Fruit fly (Drosophila melanogaster) whole organism, embryonic: ENCODE measurements around the gene lama.

Source experiments
- Asciz ChIP-seq: fragments of 200-800 bp; sonication (Bioruptor generic); optimal IDR thresholded peaks from 2 replicates; lab custom pipeline; 2017; ENCODE audit warnings: missing biosample characterization, mild to moderate bottlenecking, missing genetic modification characterization, missing genetic modification reagents
- Awh ChIP-seq: fragments of 200-800 bp; sonication (Bioruptor generic); IDR thresholded peaks from 2 replicates; pipeline ENCODE4, ENCODE4 v1.3.6; 2022; ENCODE audit warnings: missing biosample characterization, missing genetic modification characterization
- BEAF-32 ChIP-seq: fragments of 200-800 bp; sonication (Bioruptor generic); optimal IDR thresholded peaks from 3 replicates; lab custom pipeline; 2017; ENCODE audit warnings: missing biosample characterization, missing genetic modification characterization, mild to moderate bottlenecking, moderate library complexity, missing genetic modification reagents
- CG10267 ChIP-seq: fragments of 200-800 bp; sonication (Bioruptor generic); optimal IDR thresholded peaks from 2 replicates; lab custom pipeline; 2018; ENCODE audit warnings: missing biosample characterization, mild to moderate bottlenecking, missing genetic modification characterization, moderate library complexity
- CG11504 ChIP-seq: fragments of 200-800 bp; sonication (Bioruptor generic); optimal IDR thresholded peaks from 3 replicates; lab custom pipeline; 2019; ENCODE audit warnings: missing biosample characterization, mild to moderate bottlenecking, missing genetic modification characterization, moderate library complexity
- CG11695 ChIP-seq: fragments of 200-800 bp; sonication (Bioruptor generic); IDR thresholded peaks from 3 replicates; pipeline ENCODE4 v1.3.6; 2022; ENCODE audit warnings: missing biosample characterization, missing genetic modification characterization
- CG15696 ChIP-seq: fragments of 200-800 bp; sonication (Bioruptor generic); optimal IDR thresholded peaks from 2 replicates; lab custom pipeline; 2019; ENCODE audit warnings: missing biosample characterization, mild to moderate bottlenecking, missing genetic modification characterization, moderate library complexity
- CG17912 ChIP-seq: fragments of 200-800 bp; sonication (Bioruptor generic); optimal IDR thresholded peaks from 2 replicates; lab custom pipeline; 2018; ENCODE audit warnings: missing biosample characterization, mild to moderate bottlenecking, missing genetic modification characterization
- CG2116 ChIP-seq: fragments of 200-800 bp; sonication (Bioruptor generic); optimal IDR thresholded peaks from 3 replicates; lab custom pipeline; 2018; ENCODE audit warnings: missing biosample characterization, mild to moderate bottlenecking, missing genetic modification characterization
- CG2678 ChIP-seq: fragments of 200-800 bp; sonication (Bioruptor generic); optimal IDR thresholded peaks from 3 replicates; lab custom pipeline; 2019; ENCODE audit warnings: missing biosample characterization, mild to moderate bottlenecking, missing genetic modification characterization, moderate library complexity
- CG31224 ChIP-seq: fragments of 200-800 bp; sonication (Bioruptor generic); IDR thresholded peaks from 2 replicates; pipeline ENCODE4 v1.3.6; 2022; ENCODE audit warnings: missing biosample characterization, missing genetic modification characterization
- CG3726 ChIP-seq: fragments of 200-800 bp; sonication (Bioruptor generic); IDR thresholded peaks from 3 replicates; pipeline ENCODE4, ENCODE4 v1.3.6; 2022; ENCODE audit warnings: missing biosample characterization, missing genetic modification characterization
- CG6254 ChIP-seq: fragments of 200-800 bp; sonication (Bioruptor generic); optimal IDR thresholded peaks from 3 replicates; lab custom pipeline; 2017; ENCODE audit warnings: mild to moderate bottlenecking, missing biosample characterization, missing genetic modification reagents, missing genetic modification characterization
- CG6765 ChIP-seq: fragments of 200-800 bp; sonication (Bioruptor generic); optimal IDR thresholded peaks from 3 replicates; lab custom pipeline; 2017; ENCODE audit warnings: missing biosample characterization, mild to moderate bottlenecking, missing genetic modification characterization
- CG7839 ChIP-seq: fragments of 200-800 bp; sonication (Bioruptor generic); optimal IDR thresholded peaks from 3 replicates; lab custom pipeline; 2018; ENCODE audit warnings: missing biosample characterization, mild to moderate bottlenecking, missing genetic modification characterization, moderate library complexity
- CG7987 ChIP-seq: fragments of 200-800 bp; sonication (Bioruptor generic); optimal IDR thresholded peaks from 2 replicates; lab custom pipeline; 2018; ENCODE audit warnings: missing biosample characterization, mild to moderate bottlenecking, missing genetic modification characterization, moderate library complexity
- CG8388 ChIP-seq: fragments of 200-800 bp; sonication (Bioruptor generic); optimal IDR thresholded peaks from 2 replicates; lab custom pipeline; 2019; ENCODE audit warnings: missing biosample characterization, mild to moderate bottlenecking, missing genetic modification characterization, moderate library complexity
- CkIIα-i1 ChIP-seq: fragments of 200-800 bp; sonication (Bioruptor generic); IDR thresholded peaks from 2 replicates; pipeline ENCODE4 v1.3.6; 2022; ENCODE audit warnings: missing biosample characterization, missing genetic modification characterization
- Dbx ChIP-seq: fragments of 200-800 bp; sonication (Bioruptor generic); IDR thresholded peaks from 3 replicates; pipeline ENCODE4 v1.3.6; 2022; ENCODE audit warnings: missing biosample characterization, missing genetic modification characterization
- Dek ChIP-seq: fragments of 200-800 bp; sonication (Bioruptor generic); optimal IDR thresholded peaks from 3 replicates; lab custom pipeline; 2019; ENCODE audit warnings: missing biosample characterization, mild to moderate bottlenecking, missing genetic modification characterization, moderate library complexity
- Doc2 ChIP-seq: fragments of 200-800 bp; sonication (Bioruptor generic); IDR thresholded peaks from 2 replicates; pipeline ENCODE4 v1.3.6; 2022; ENCODE audit warnings: missing biosample characterization, missing genetic modification characterization
- Ets97D ChIP-seq: fragments of 200-800 bp; sonication (Bioruptor generic); optimal IDR thresholded peaks from 3 replicates; lab custom pipeline; 2016; ENCODE audit warnings: missing biosample characterization, missing genetic modification characterization
- Gsc ChIP-seq: fragments of 200-800 bp; sonication (Bioruptor generic); IDR thresholded peaks from 2 replicates; pipeline ENCODE4 v1.3.6; 2022; ENCODE audit warnings: missing biosample characterization, missing genetic modification characterization
- HLH3B ChIP-seq: fragments of 200-800 bp; sonication (Bioruptor generic); IDR thresholded peaks from 2 replicates; pipeline ENCODE4 v1.3.6; 2022; ENCODE audit warnings: missing biosample characterization, missing genetic modification characterization
- Hmr ChIP-seq: fragments of 200-800 bp; sonication (Bioruptor generic); optimal IDR thresholded peaks from 3 replicates; lab custom pipeline; 2017; ENCODE audit warnings: mild to moderate bottlenecking, missing biosample characterization, missing genetic modification reagents, missing genetic modification characterization
- Hr3 ChIP-seq: fragments of 200-800 bp; sonication (Bioruptor generic); optimal IDR thresholded peaks from 3 replicates; lab custom pipeline; 2016; ENCODE audit warnings: missing biosample characterization, missing genetic modification characterization
- Hr51 ChIP-seq, 2 experiments: fragments of 200-800 bp; sonication (Bioruptor generic); optimal IDR thresholded peaks; 2 replicates in 1 of 2; 3 replicates in 1 of 2; lab custom pipeline; 2016 to 2018; ENCODE audit warnings: missing biosample characterization in 2 of 2, missing genetic modification characterization in 2 of 2, mild to moderate bottlenecking in 1 of 2, moderate library complexity in 1 of 2
- Poxn ChIP-seq: fragments of 200-800 bp; sonication (Bioruptor generic); IDR thresholded peaks from 2 replicates; pipeline ENCODE4 v1.3.6; 2022; ENCODE audit warnings: missing biosample characterization, missing genetic modification characterization
- Ptx1 ChIP-seq: fragments of 200-800 bp; sonication (Bioruptor generic); IDR thresholded peaks from 2 replicates; pipeline ENCODE4 v1.3.6; 2022; ENCODE audit warnings: missing biosample characterization, missing genetic modification characterization
- Sox100B ChIP-seq: fragments of 200-800 bp; sonication (Bioruptor generic); optimal IDR thresholded peaks from 3 replicates; lab custom pipeline; 2018; ENCODE audit warnings: missing biosample characterization, mild to moderate bottlenecking, missing genetic modification characterization
- Ssrp ChIP-seq: fragments of 200-800 bp; sonication (Bioruptor generic); optimal IDR thresholded peaks from 2 replicates; lab custom pipeline; 2018; ENCODE audit warnings: missing biosample characterization, mild to moderate bottlenecking, missing genetic modification characterization, moderate library complexity
- Taf1 ChIP-seq: fragments of 200-800 bp; sonication (Bioruptor generic); IDR thresholded peaks from 2 replicates; pipeline ENCODE4 v1.3.6; 2022; ENCODE audit warnings: missing biosample characterization, missing genetic modification characterization
- cg ChIP-seq: fragments of 200-800 bp; sonication (Bioruptor generic); optimal IDR thresholded peaks from 3 replicates; lab custom pipeline; 2019; ENCODE audit warnings: missing biosample characterization, mild to moderate bottlenecking, missing genetic modification characterization, moderate library complexity
- corto ChIP-seq: fragments of 200-800 bp; sonication (Bioruptor generic); optimal IDR thresholded peaks from 2 replicates; lab custom pipeline; 2016; ENCODE audit warnings: missing biosample characterization, mild to moderate bottlenecking, missing genetic modification characterization, moderate library complexity
- dmrt11E ChIP-seq: fragments of 200-800 bp; sonication (Bioruptor generic); optimal IDR thresholded peaks from 3 replicates; lab custom pipeline; 2018; ENCODE audit warnings: missing biosample characterization, mild to moderate bottlenecking, missing genetic modification characterization, moderate library complexity
- eve ChIP-seq, 2 experiments: fragments of >200 bp; optimal IDR thresholded peaks; 2 replicates each; lab custom pipeline; 2017; ENCODE audit warnings: missing biosample characterization in 2 of 2, missing genetic modification characterization in 2 of 2
- her ChIP-seq: fragments of 200-800 bp; sonication (Bioruptor generic); optimal IDR thresholded peaks from 2 replicates; lab custom pipeline; 2016; ENCODE audit warnings: missing biosample characterization, missing genetic modification characterization
- kah ChIP-seq: fragments of 200-800 bp; sonication (Bioruptor generic); optimal IDR thresholded peaks from 2 replicates; lab custom pipeline; 2018; ENCODE audit warnings: missing biosample characterization, mild to moderate bottlenecking, missing genetic modification characterization
- nmo ChIP-seq: fragments of 200-800 bp; sonication (Bioruptor generic); optimal IDR thresholded peaks from 2 replicates; lab custom pipeline; 2018; ENCODE audit warnings: missing biosample characterization, mild to moderate bottlenecking, missing genetic modification characterization, moderate library complexity
- oc ChIP-seq: fragments of 200-800 bp; sonication (Bioruptor generic); optimal IDR thresholded peaks from 2 replicates; lab custom pipeline; 2018; ENCODE audit warnings: missing biosample characterization, mild to moderate bottlenecking, missing genetic modification characterization, moderate library complexity
- rib ChIP-seq: fragments of 200-800 bp; sonication (Bioruptor generic); IDR thresholded peaks from 2 replicates; pipeline ENCODE4 v1.3.6; 2022; ENCODE audit warnings: missing biosample characterization, missing genetic modification characterization
- salm ChIP-seq: fragments of 200-800 bp; sonication (Bioruptor generic); optimal IDR thresholded peaks from 2 replicates; lab custom pipeline; 2018; ENCODE audit warnings: missing biosample characterization, mild to moderate bottlenecking, missing genetic modification characterization
- sens ChIP-seq: fragments of 200-800 bp; sonication (Bioruptor generic); peaks from one replicate; lab custom pipeline; 2016; ENCODE audit warnings: missing biosample characterization, missing genetic modification characterization
- ssp ChIP-seq: fragments of 200-800 bp; sonication (Bioruptor generic); IDR thresholded peaks from 2 replicates; pipeline ENCODE4 v1.3.6; 2022; ENCODE audit warnings: missing biosample characterization, missing genetic modification characterization
- stc ChIP-seq: fragments of 200-800 bp; sonication (Bioruptor generic); IDR thresholded peaks from 2 replicates; pipeline ENCODE4 v1.3.6; 2022; ENCODE audit warnings: missing biosample characterization, missing genetic modification characterization
- stwl ChIP-seq: fragments of 200-800 bp; sonication (Bioruptor generic); optimal IDR thresholded peaks from 3 replicates; lab custom pipeline; 2018; ENCODE audit warnings: missing biosample characterization, mild to moderate bottlenecking, missing genetic modification characterization, moderate library complexity
- sug ChIP-seq: fragments of 200-800 bp; optimal IDR thresholded peaks from 2 replicates; lab custom pipeline; 2019; ENCODE audit warnings: missing biosample characterization, mild to moderate bottlenecking, missing genetic modification characterization, moderate library complexity
- unc-4 ChIP-seq: fragments of 200-800 bp; sonication (Bioruptor generic); IDR thresholded peaks from 2 replicates; pipeline ENCODE4 v1.3.6; 2022; ENCODE audit warnings: missing biosample characterization, missing genetic modification characterization; ENCODE audit not compliant: partially characterized antibody
- wek ChIP-seq: fragments of 200-800 bp; sonication (Bioruptor generic); optimal IDR thresholded peaks from 3 replicates; lab custom pipeline; 2018; ENCODE audit warnings: missing biosample characterization, mild to moderate bottlenecking, missing genetic modification characterization, moderate library complexity
- wor ChIP-seq: fragments of 200-800 bp; sonication (Bioruptor generic); IDR thresholded peaks from 2 replicates; pipeline ENCODE4 v1.3.6; 2022; ENCODE audit warnings: missing biosample characterization, missing genetic modification characterization

The lama gene

DNA sequence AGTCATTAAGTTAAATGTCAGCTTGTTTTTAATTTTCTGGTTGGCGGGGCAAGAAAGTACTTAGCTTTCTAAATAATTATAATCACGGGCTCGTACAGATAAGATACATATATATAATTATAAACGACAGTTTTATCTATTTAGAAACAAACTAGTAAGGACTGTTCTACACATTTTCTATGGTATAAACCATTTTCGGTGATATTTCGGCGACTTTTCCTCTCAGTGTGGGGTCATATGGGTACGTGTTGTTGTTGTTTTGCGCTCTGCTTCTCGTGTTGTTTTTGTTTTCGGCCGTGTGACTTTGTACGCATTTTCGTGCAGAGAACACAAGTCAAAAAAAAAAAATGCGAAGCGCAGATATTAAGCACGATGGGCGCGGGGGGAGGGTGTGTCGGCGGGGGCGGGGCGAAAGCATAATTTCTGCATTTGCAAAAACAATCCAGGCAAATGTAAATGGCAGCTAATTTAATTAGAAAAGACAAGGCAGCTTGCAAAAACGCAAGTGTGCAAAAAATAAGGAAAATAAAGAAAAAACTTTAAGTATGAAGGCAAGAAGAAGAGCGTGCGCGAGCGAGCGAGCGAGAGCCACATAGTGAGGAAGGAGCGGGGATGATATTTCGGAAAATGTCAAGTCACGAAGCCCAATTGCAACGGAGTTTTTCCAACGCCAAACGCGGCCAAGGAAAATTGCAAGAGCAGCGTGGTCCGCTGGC lies 9.6 kb upstream of the lama start (continued):
- TF ChIP-seq Ptx1 (GFP tag; lab: Robert Waterston, UW) (no peak), stwl (tag; lab: Kevin White, UChicago) (no peak), CG2678 (tag; lab: Kevin White, UChicago) (peak; percentile 58), cg (GFP tag; lab: Kevin White, UChicago) (no peak), Doc2 (GFP tag; lab: Robert Waterston, UW) (no peak), CG8388 (GFP tag; lab: Kevin White, UChicago) (no peak), eve (GFP tag; optimal IDR thresholded peaks at IDR 0.05; lab: Kevin White, UChicago) (no peak), CG10267 (no peak), HLH3B (no peak), CG7987 (GFP tag; lab: Kevin White, UChicago) (no peak), rib (peak; percentile 67), Ssrp (tag; lab: Kevin White, UChicago) (no peak), sug (tag; lab: Kevin White, UChicago) (no peak), Asciz (GFP tag; lab: Kevin White, UChicago) (no peak), CG11504 (tag; lab: Kevin White, UChicago) (no peak), CkIIα-i1 (GFP tag; lab: Robert Waterston, UW) (no peak), wor (GFP tag; lab: Robert Waterston, UW) (no peak), Hr3 (GFP tag; lab: Kevin White, UChicago) (peak; percentile 25), Dbx (no peak), nmo (GFP tag; lab: Kevin White, UChicago) (peak; percentile 41), unc-4 (GFP tag; lab: Robert Waterston, UW) (no peak), CG3726 (GFP tag; lab: Robert Waterston, UW) (no peak), CG2116 (peak; percentile 31), CG7839 (tag; lab: Kevin White, UChicago) (peak; percentile 60), BEAF-32 (GFP tag; lab: Kevin White, UChicago) (no peak), CG11695 (no peak), wek (GFP tag; lab: Kevin White, UChicago) (no peak), Poxn (GFP tag; lab: Robert Waterston, UW) (no peak), CG17912 (no peak), sens (GFP tag; lab: Kevin White, UChicago) (no peak), her (GFP tag; lab: Kevin White, UChicago) (no peak), stc (GFP tag; lab: Robert Waterston, UW) (no peak), corto (no peak), Hr51 (GFP tag; optimal IDR thresholded peaks at IDR 0.05; lab: Kevin White, UChicago) (peak in 1 of 2 experiments; percentile 62), Hmr (GFP tag; lab: Kevin White, UChicago) (no peak), CG6765 (GFP tag; lab: Kevin White, UChicago) (no peak), CG15696 (no peak), CG6254 (no peak), ssp (GFP tag; lab: Robert Waterston, UW) (no peak), kah (GFP tag; lab: Kevin White, UChicago) (no peak), oc (no peak), CG31224 (GFP tag; lab: Robert Waterston, UW) (no peak), Gsc (GFP tag; lab: Robert Waterston, UW) (no peak), Awh (no peak), dmrt11E (tag; lab: Kevin White, UChicago) (no peak), Taf1 (GFP tag; lab: Robert Waterston, UW) (no peak), Dek (tag; lab: Kevin White, UChicago) (no peak), Ets97D (no peak), Sox100B (peak; percentile 9), salm (tag; lab: Kevin White, UChicago) (no peak)
